Worm (Caenorhabditis elegans) whole organism, L4 larva: Measurements from ENCODE around the gene F35E8.9.

Experiments
- F10B5.3 ChIP-seq: sonication (generic microtip); optimal IDR thresholded peaks from 2 replicates; lab custom pipeline; 2016; ENCODE audit warnings: mild to moderate bottlenecking, missing genetic modification characterization, missing compliant biosample characterization
- F44E2.7 ChIP-seq: fragments of 200-800 bp; sonication (Bioruptor generic); IDR thresholded peaks from 2 replicates; pipeline ENCODE4 v2.1.2; 2022; ENCODE audit warnings: missing genetic modification characterization, missing compliant biosample characterization
- F49E8.2 ChIP-seq: sonication (generic microtip); optimal IDR thresholded peaks from 2 replicates; lab custom pipeline; 2016; ENCODE audit warnings: missing compliant biosample characterization, mild to moderate bottlenecking, missing genetic modification characterization, borderline replicate concordance
- R02D3.7 ChIP-seq: fragments of 150-350 bp; sonication (generic microtip); optimal IDR thresholded peaks from 3 replicates; lab custom pipeline; 2014; ENCODE audit warnings: missing biosample characterization, missing genetic modification characterization
- T20F7.1 ChIP-seq: fragments of 200-800 bp; sonication (Bioruptor generic); optimal IDR thresholded peaks from 2 replicates; lab custom pipeline; 2018; ENCODE audit warnings: mild to moderate bottlenecking, missing genetic modification characterization, missing compliant biosample characterization
- Y105C5A.15 ChIP-seq: fragments of 200-800 bp; sonication (Bioruptor generic); IDR thresholded peaks from 2 replicates; pipeline ENCODE4 v1.3.6; 2022; ENCODE audit warnings: missing genetic modification characterization, missing compliant biosample characterization
- Y5F2A.4 ChIP-seq: fragments of 200-800 bp; sonication (Bioruptor generic); optimal IDR thresholded peaks from 2 replicates; lab custom pipeline; 2018; ENCODE audit warnings: mild to moderate bottlenecking, missing genetic modification characterization, missing compliant biosample characterization
- ZK337.2 ChIP-seq: fragments of 200-800 bp; sonication (Bioruptor generic); IDR thresholded peaks from 2 replicates; pipeline ENCODE4 v1.3.6; 2022; ENCODE audit warnings: missing genetic modification reagents, missing genetic modification characterization, missing compliant biosample characterization
- aha-1 ChIP-seq: fragments of 150-350 bp; peaks from one replicate; lab custom pipeline; 2014; ENCODE audit warnings: missing biosample characterization, missing genetic modification characterization
- ama-1 ChIP-seq: fragments of 150-350 bp; optimal IDR thresholded peaks from 2 replicates; lab custom pipeline; 2014; ENCODE audit warnings: inconsistent platforms, mixed read lengths
- ceh-20 ChIP-seq: fragments of 200-800 bp; sonication (Bioruptor generic); IDR thresholded peaks from 2 replicates; pipeline ENCODE4 v1.3.6; 2022; ENCODE audit warnings: missing genetic modification reagents, missing genetic modification characterization, missing compliant biosample characterization
- ceh-28 ChIP-seq: fragments of 150-350 bp; optimal IDR thresholded peaks from 2 replicates; lab custom pipeline; 2014; ENCODE audit warnings: missing biosample characterization, missing genetic modification reagents, missing genetic modification characterization
- ces-1 ChIP-seq: fragments of 150-350 bp; sonication (generic microtip); optimal IDR thresholded peaks from 4 replicates; lab custom pipeline; 2014; ENCODE audit warnings: missing biosample characterization, missing genetic modification reagents, missing genetic modification characterization
- cey-2 ChIP-seq: sonication (generic microtip); optimal IDR thresholded peaks from 3 replicates; lab custom pipeline; 2017; ENCODE audit warnings: missing genetic modification characterization, mild to moderate bottlenecking, missing compliant biosample characterization, antibody characterized with exemption, borderline replicate concordance; ENCODE audit not compliant: insufficient read depth
- ctbp-1 ChIP-seq: fragments of 200-800 bp; sonication (Bioruptor generic); IDR thresholded peaks from 2 replicates; pipeline ENCODE4 v1.3.6; 2022; ENCODE audit warnings: missing genetic modification reagents, missing genetic modification characterization, missing compliant biosample characterization
- daf-12 ChIP-seq: fragments of 150-350 bp; optimal IDR thresholded peaks from 2 replicates; lab custom pipeline; 2014; ENCODE audit warnings: missing biosample characterization, missing genetic modification reagents, missing genetic modification characterization
- daf-16 ChIP-seq, 3 experiments: sonication (generic microtip); optimal IDR thresholded peaks; 2 replicates each; lab custom pipeline; 2016 to 2017; ENCODE audit warnings: missing genetic modification characterization in 3 of 3, missing genetic modification reagents in 3 of 3, mild to moderate bottlenecking in 2 of 3, missing compliant biosample characterization in 2 of 3, missing biosample characterization in 1 of 3, moderate library complexity in 1 of 3
- egl-27 ChIP-seq: sonication (generic microtip); optimal IDR thresholded peaks from 3 replicates; lab custom pipeline; 2017; ENCODE audit warnings: missing biosample characterization, missing genetic modification reagents, missing genetic modification characterization
- gei-8 ChIP-seq: fragments of 200-800 bp; sonication (Bioruptor generic); optimal IDR thresholded peaks from 2 replicates; lab custom pipeline; 2018; ENCODE audit warnings: mild to moderate bottlenecking, missing genetic modification characterization, missing compliant biosample characterization
- hlh-11 ChIP-seq: fragments of 200-800 bp; sonication (Bioruptor generic); optimal IDR thresholded peaks from 2 replicates; lab custom pipeline; 2018; ENCODE audit warnings: mild to moderate bottlenecking, missing genetic modification characterization, missing compliant biosample characterization
- hlh-30 ChIP-seq: sonication (generic microtip); optimal IDR thresholded peaks from 2 replicates; lab custom pipeline; 2017; ENCODE audit warnings: antibody characterized with exemption, mild to moderate bottlenecking, missing genetic modification characterization, missing compliant biosample characterization; ENCODE audit not compliant: insufficient read depth
- jun-1 ChIP-seq: fragments of 150-350 bp; optimal IDR thresholded peaks from 2 replicates; lab custom pipeline; 2014; ENCODE audit warnings: missing biosample characterization, missing genetic modification reagents, missing genetic modification characterization
- lim-7 ChIP-seq: fragments of 200-800 bp; sonication (Bioruptor generic); IDR thresholded peaks from 2 replicates; pipeline ENCODE4 v1.3.6; 2022; ENCODE audit warnings: missing genetic modification characterization, missing compliant biosample characterization
- lin-1 ChIP-seq: fragments of 200-800 bp; sonication (Bioruptor generic); IDR thresholded peaks from 2 replicates; pipeline ENCODE4 v1.3.6; 2022; ENCODE audit warnings: missing genetic modification reagents, missing genetic modification characterization, missing compliant biosample characterization
- lin-13 ChIP-seq: fragments of 150-350 bp; optimal IDR thresholded peaks from 2 replicates; lab custom pipeline; 2014; ENCODE audit warnings: missing biosample characterization, missing genetic modification reagents, missing genetic modification characterization
- lin-39 ChIP-seq: fragments of 150-350 bp; optimal IDR thresholded peaks from 2 replicates; lab custom pipeline; 2014; ENCODE audit warnings: missing biosample characterization, missing genetic modification reagents, missing genetic modification characterization
- lir-3 ChIP-seq: sonication (generic microtip); optimal IDR thresholded peaks from 2 replicates; lab custom pipeline; 2016; ENCODE audit warnings: mild to moderate bottlenecking, missing genetic modification characterization, missing compliant biosample characterization
- lsy-2 ChIP-seq, 2 experiments: fragments of 150-350 bp in 1 of 2; sonication (generic microtip) in 1 of 2; optimal IDR thresholded peaks; 2 replicates each; lab custom pipeline; 2014 to 2017; ENCODE audit warnings: missing biosample characterization in 2 of 2, missing genetic modification characterization in 2 of 2
- mdl-1 ChIP-seq, 2 experiments: fragments of 150-350 bp in 1 of 2; sonication (generic microtip) in 1 of 2; optimal IDR thresholded peaks; 2 replicates each; lab custom pipeline; 2014 to 2017; ENCODE audit warnings: missing biosample characterization in 2 of 2, missing genetic modification characterization in 2 of 2
- mdt-29 ChIP-seq: fragments of 200-800 bp; sonication (Bioruptor generic); IDR thresholded peaks from 2 replicates; pipeline ENCODE4 v1.3.6; 2022; ENCODE audit warnings: missing genetic modification reagents, missing genetic modification characterization, missing compliant biosample characterization
- mes-2 ChIP-seq: sonication (generic microtip); optimal IDR thresholded peaks from 2 replicates; lab custom pipeline; 2016; ENCODE audit warnings: missing genotype, mild to moderate bottlenecking, missing genetic modification characterization, missing compliant biosample characterization; ENCODE audit not compliant: poor library complexity, severe bottlenecking
- mxl-2 ChIP-seq: fragments of 200-800 bp; sonication (Bioruptor generic); conservative IDR thresholded peaks from 2 replicates; pipeline ENCODE4 v1.3.6; 2022; ENCODE audit warnings: missing genetic modification reagents, missing genetic modification characterization, missing compliant biosample characterization
- mxl-3 ChIP-seq: fragments of 200-800 bp; sonication (Bioruptor generic); optimal IDR thresholded peaks from 2 replicates; lab custom pipeline; 2018; ENCODE audit warnings: mild to moderate bottlenecking, missing genetic modification characterization, missing compliant biosample characterization
- nhr-102 ChIP-seq: sonication (generic microtip); optimal IDR thresholded peaks from 2 replicates; lab custom pipeline; 2016; ENCODE audit warnings: mild to moderate bottlenecking, missing genetic modification characterization, moderate library complexity, missing compliant biosample characterization
- nhr-11 ChIP-seq: fragments of 150-350 bp; optimal IDR thresholded peaks from 2 replicates; lab custom pipeline; 2014; ENCODE audit warnings: missing biosample characterization, missing genetic modification characterization
- nhr-111 ChIP-seq: fragments of 200-800 bp; sonication (Bioruptor generic); optimal IDR thresholded peaks from 2 replicates; lab custom pipeline; 2018; ENCODE audit warnings: mild to moderate bottlenecking, missing genetic modification characterization, missing compliant biosample characterization
- nhr-41 ChIP-seq: fragments of 200-800 bp; sonication (Bioruptor generic); IDR thresholded peaks from 2 replicates; pipeline ENCODE4 v1.3.6; 2022; ENCODE audit warnings: missing genetic modification reagents, missing genetic modification characterization, missing compliant biosample characterization
- nhr-42 ChIP-seq: fragments of 200-800 bp; sonication (Bioruptor generic); IDR thresholded peaks from 2 replicates; pipeline ENCODE4 v1.3.6; 2022; ENCODE audit warnings: missing genetic modification characterization, missing compliant biosample characterization
- nhr-6 ChIP-seq: fragments of 150-350 bp; optimal IDR thresholded peaks from 2 replicates; lab custom pipeline; 2014; ENCODE audit warnings: missing biosample characterization, missing genetic modification characterization
- nhr-76 ChIP-seq: fragments of 150-350 bp; optimal IDR thresholded peaks from 2 replicates; lab custom pipeline; 2014; ENCODE audit warnings: missing biosample characterization, missing genetic modification characterization
- php-3 ChIP-seq: fragments of 200-800 bp; sonication (Bioruptor generic); IDR thresholded peaks from 2 replicates; pipeline ENCODE4 v1.3.6; 2022; ENCODE audit warnings: missing genetic modification reagents, missing genetic modification characterization, missing compliant biosample characterization
- saeg-2 ChIP-seq: fragments of 200-800 bp; sonication (Bioruptor generic); IDR thresholded peaks from 2 replicates; pipeline ENCODE4 v1.3.6; 2022; ENCODE audit warnings: missing genetic modification reagents, missing genetic modification characterization, missing compliant biosample characterization
- set-16 ChIP-seq: fragments of 200-800 bp; sonication (Bioruptor generic); IDR thresholded peaks from 2 replicates; pipeline ENCODE4 v1.3.6; 2022; ENCODE audit warnings: missing genetic modification reagents, missing genetic modification characterization, missing compliant biosample characterization
- skn-1 ChIP-seq: fragments of 150-350 bp; optimal IDR thresholded peaks from 2 replicates; lab custom pipeline; 2014; ENCODE audit warnings: missing biosample characterization, missing genetic modification characterization
- snpc-1.2 ChIP-seq: fragments of 200-800 bp; sonication (Bioruptor generic); IDR thresholded peaks from 2 replicates; pipeline ENCODE4 v1.3.6; 2022; ENCODE audit warnings: missing genetic modification reagents, missing genetic modification characterization, missing compliant biosample characterization
- snpc-4 ChIP-seq: fragments of 150-350 bp; optimal IDR thresholded peaks from 2 replicates; lab custom pipeline; 2014; ENCODE audit warnings: missing biosample characterization, missing genetic modification characterization
- tag-97 ChIP-seq: fragments of 200-800 bp; sonication (Bioruptor generic); IDR thresholded peaks from 2 replicates; pipeline ENCODE4 v1.3.6; 2022; ENCODE audit warnings: missing genetic modification characterization, missing compliant biosample characterization
- vab-7 ChIP-seq: fragments of 200-800 bp; sonication (Bioruptor generic); IDR thresholded peaks from 2 replicates; pipeline ENCODE4 v1.3.6; 2022; ENCODE audit warnings: missing genetic modification reagents, missing genetic modification characterization, missing compliant biosample characterization
- zip-11 ChIP-seq: fragments of 200-800 bp; sonication (Bioruptor generic); IDR thresholded peaks from 2 replicates; pipeline ENCODE4 v1.3.6; 2022; ENCODE audit warnings: missing genetic modification characterization, missing compliant biosample characterization
- zip-2 ChIP-seq: fragments of 150-350 bp; optimal IDR thresholded peaks from 2 replicates; lab custom pipeline; 2014; ENCODE audit warnings: missing biosample characterization, missing genetic modification characterization
- ztf-11 ChIP-seq: fragments of 150-350 bp; optimal IDR thresholded peaks from 2 replicates; lab custom pipeline; 2014; ENCODE audit warnings: missing biosample characterization, missing genetic modification characterization

Gene F35E8.9

DNA sequence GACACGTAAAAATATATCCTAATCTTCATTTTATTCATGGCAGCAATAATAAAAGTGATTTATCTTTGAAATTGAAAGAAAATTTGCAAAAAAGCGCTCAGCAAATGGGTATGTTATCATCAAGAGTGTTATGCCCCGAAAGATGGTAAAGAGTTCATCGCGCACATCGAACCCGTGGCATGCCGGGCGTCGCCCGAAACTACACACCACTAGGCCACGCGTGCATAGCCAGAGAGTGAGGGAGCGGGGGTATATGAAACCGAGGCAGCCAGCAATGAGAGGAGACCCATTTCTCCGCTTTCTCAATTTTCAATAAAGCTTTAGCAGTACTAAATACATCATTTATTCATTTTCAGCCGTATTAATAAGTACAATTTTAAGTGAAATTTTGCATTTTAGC is 43.6 kb downstream of the F35E8.9 start (continued):
- TF ChIP-seq daf-12 (tag; lab: Kevin White, UChicago) (no peak), nhr-41 (peak; percentile 95), hlh-30 (tag; lab: Kevin White, UChicago) (peak; percentile 78), cey-2 (tag; lab: Kevin White, UChicago) (no peak), snpc-1.2 (GFP tag; lab: Robert Waterston, UW) (peak; percentile 92), tag-97 (GFP tag; lab: Robert Waterston, UW) (0 out of 2 replicates have a peak, but pooled peaks have one; percentile 45), Y5F2A.4 (peak; percentile 93), hlh-11 (tag; lab: Kevin White, UChicago) (no peak), lin-13 (GFP tag; lab: Kevin White, UChicago) (peak; percentile 47), zip-2 (tag; lab: Kevin White, UChicago) (peak; percentile 41), lim-7 (GFP tag; lab: Robert Waterston, UW) (peak; percentile 99), F10B5.3 (peak; percentile 79), ztf-11 (no peak), lir-3 (peak; percentile 89), nhr-76 (tag; lab: Kevin White, UChicago) (no peak), ctbp-1 (GFP tag; lab: Robert Waterston, UW) (peak; percentile 92), nhr-102 (no peak), nhr-11 (peak; percentile 54), ces-1 (GFP tag; lab: Kevin White, UChicago) (peak; percentile 26), zip-11 (GFP tag; lab: Robert Waterston, UW) (peak; percentile 85), daf-16 (GFP tag; optimal IDR thresholded peaks at IDR 0.05; lab: Kevin White, UChicago) (peak; percentile 75 to 97), daf-16 (tag; optimal IDR thresholded peaks at IDR 0.05; lab: Kevin White, UChicago) (peak; percentile 79), set-16 (no peak; the same call in 1 of the 2 replicates), lin-1 (peak; percentile 90), skn-1 (no peak), ama-1 (lab: Kevin White, UChicago) (no peak), mdl-1 (tag; optimal IDR thresholded peaks at IDR 0.05; lab: Kevin White, UChicago) (peak in 1 of 2 experiments; percentile 2), lin-39 (tag; lab: Kevin White, UChicago) (no peak), F44E2.7 (GFP tag; lab: Robert Waterston, UW) (peak; percentile 99), ZK337.2 (GFP tag; lab: Robert Waterston, UW) (peak; percentile 93), nhr-111 (GFP tag; lab: Kevin White, UChicago) (peak; percentile 97), mxl-3 (peak; percentile 89), jun-1 (tag; lab: Kevin White, UChicago) (peak; percentile 78), mxl-2 (GFP tag; lab: Robert Waterston, UW) (peak; percentile 86), mdt-29 (GFP tag; lab: Robert Waterston, UW) (peak; percentile 88), saeg-2 (peak; percentile 90), ceh-28 (tag; lab: Kevin White, UChicago) (no peak), aha-1 (tag; lab: Kevin White, UChicago) (peak; percentile 64), nhr-42 (peak; percentile 95), vab-7 (GFP tag; lab: Robert Waterston, UW) (peak; percentile 99), T20F7.1 (GFP tag; lab: Kevin White, UChicago) (peak; percentile 77), Y105C5A.15 (GFP tag; lab: Robert Waterston, UW) (peak; percentile 97), lsy-2 (tag; optimal IDR thresholded peaks at IDR 0.05; lab: Kevin White, UChicago) (peak in 1 of 2 experiments; percentile 42), mes-2 (peak; percentile 94), snpc-4 (peak; percentile 10), ceh-20 (GFP tag; lab: Robert Waterston, UW) (peak; percentile 69), php-3 (GFP tag; lab: Robert Waterston, UW) (peak; percentile 91), gei-8 (GFP tag; lab: Kevin White, UChicago) (peak; percentile 97), R02D3.7 (tag; lab: Kevin White, UChicago) (no peak), nhr-6 (tag; lab: Kevin White, UChicago) (peak; percentile 14), egl-27 (tag; lab: Kevin White, UChicago) (no peak), F49E8.2 (tag; lab: Kevin White, UChicago) (peak; percentile 89)
